Fruit fly (Drosophila melanogaster) whole organism, embryonic: Measurements from ENCODE around the gene TFAM.

Experiments
- Bgb ChIP-seq: fragments of 200-800 bp; sonication (Bioruptor generic); IDR thresholded peaks from 2 replicates; pipeline ENCODE4 v1.3.6; 2022; ENCODE audit warnings: missing biosample characterization, missing genetic modification characterization; ENCODE audit not compliant: partially characterized antibody
- CG10366 ChIP-seq: fragments of 200-800 bp; sonication (Bioruptor generic); IDR thresholded peaks from 2 replicates; pipeline ENCODE4 v1.3.6; 2022; ENCODE audit warnings: missing biosample characterization, missing genetic modification characterization
- CG10462 ChIP-seq: fragments of 200-800 bp; sonication (Bioruptor generic); optimal IDR thresholded peaks from 2 replicates; lab custom pipeline; 2016; ENCODE audit warnings: missing biosample characterization, missing genetic modification characterization
- CG15269 ChIP-seq: fragments of 200-800 bp; sonication (Bioruptor generic); optimal IDR thresholded peaks from 2 replicates; lab custom pipeline; 2018; ENCODE audit warnings: missing biosample characterization, mild to moderate bottlenecking, missing genetic modification characterization, moderate library complexity
- CG15514 ChIP-seq: fragments of 200-800 bp; sonication (Bioruptor generic); optimal IDR thresholded peaks from 3 replicates; lab custom pipeline; 2017; ENCODE audit warnings: missing biosample characterization, missing genetic modification characterization, mild to moderate bottlenecking, moderate library complexity, missing genetic modification reagents
- CG31365 ChIP-seq: fragments of 200-800 bp; sonication (Bioruptor generic); optimal IDR thresholded peaks from 2 replicates; lab custom pipeline; 2018; ENCODE audit warnings: missing biosample characterization, mild to moderate bottlenecking, missing genetic modification characterization
- CG3163 ChIP-seq: fragments of 200-800 bp; sonication (Bioruptor generic); optimal IDR thresholded peaks from 3 replicates; lab custom pipeline; 2016; ENCODE audit warnings: missing biosample characterization, missing genetic modification characterization
- CG3281 ChIP-seq: fragments of 200-800 bp; sonication (Bioruptor generic); optimal IDR thresholded peaks from 3 replicates; lab custom pipeline; 2017; ENCODE audit warnings: missing biosample characterization, mild to moderate bottlenecking, missing genetic modification characterization
- CG33557 ChIP-seq: fragments of 200-800 bp; sonication (Bioruptor generic); optimal IDR thresholded peaks from 2 replicates; lab custom pipeline; 2019; ENCODE audit warnings: missing biosample characterization, mild to moderate bottlenecking, missing genetic modification characterization, moderate library complexity
- CG4282 ChIP-seq: fragments of 200-800 bp; sonication (Bioruptor generic); optimal IDR thresholded peaks from 2 replicates; lab custom pipeline; 2016; ENCODE audit warnings: missing biosample characterization, missing genetic modification characterization
- CG4707 ChIP-seq: fragments of 200-800 bp; sonication (Bioruptor generic); optimal IDR thresholded peaks from 2 replicates; lab custom pipeline; 2018; ENCODE audit warnings: missing biosample characterization, mild to moderate bottlenecking, missing genetic modification characterization, moderate library complexity
- CG6813 ChIP-seq: fragments of 200-800 bp; sonication (Bioruptor generic); optimal IDR thresholded peaks from 2 replicates; lab custom pipeline; 2017; ENCODE audit warnings: missing biosample characterization, missing genetic modification characterization, mild to moderate bottlenecking, moderate library complexity, missing genetic modification reagents
- CG8388 ChIP-seq: fragments of 200-800 bp; sonication (Bioruptor generic); optimal IDR thresholded peaks from 2 replicates; lab custom pipeline; 2019; ENCODE audit warnings: missing biosample characterization, mild to moderate bottlenecking, missing genetic modification characterization, moderate library complexity
- CG9797 ChIP-seq: fragments of 200-800 bp; sonication (Bioruptor generic); optimal IDR thresholded peaks from 3 replicates; lab custom pipeline; 2018; ENCODE audit warnings: missing biosample characterization, mild to moderate bottlenecking, missing genetic modification characterization
- CG9817 ChIP-seq: fragments of 200-800 bp; sonication (Bioruptor generic); optimal IDR thresholded peaks from 2 replicates; lab custom pipeline; 2018; ENCODE audit warnings: missing biosample characterization, mild to moderate bottlenecking, missing genetic modification characterization, moderate library complexity
- CG9932 ChIP-seq: fragments of 200-800 bp; sonication (Bioruptor generic); IDR thresholded peaks from 2 replicates; pipeline ENCODE4 v1.3.6; 2022; ENCODE audit warnings: missing biosample characterization, missing genetic modification characterization
- CoRest ChIP-seq: fragments of 200-800 bp; sonication (Bioruptor generic); optimal IDR thresholded peaks from 3 replicates; lab custom pipeline; 2018; ENCODE audit warnings: missing biosample characterization, mild to moderate bottlenecking, missing genetic modification characterization, moderate library complexity
- Dad ChIP-seq: fragments of 200-800 bp; sonication (Bioruptor generic); optimal IDR thresholded peaks from 3 replicates; lab custom pipeline; 2016; ENCODE audit warnings: missing biosample characterization, missing genetic modification characterization
- HLH3B ChIP-seq: fragments of 200-800 bp; sonication (Bioruptor generic); IDR thresholded peaks from 2 replicates; pipeline ENCODE4 v1.3.6; 2022; ENCODE audit warnings: missing biosample characterization, missing genetic modification characterization
- Hr78 ChIP-seq, 2 experiments: fragments of 200-800 bp in 1 of 2; fragments of >200 bp in 1 of 2; sonication (Bioruptor generic) in 1 of 2; optimal IDR thresholded peaks; 2 replicates each; lab custom pipeline; 2017 to 2019; ENCODE audit warnings: missing biosample characterization in 2 of 2, missing genetic modification characterization in 2 of 2, mild to moderate bottlenecking in 1 of 2, moderate library complexity in 1 of 2
- Jarid2 ChIP-seq: fragments of 200-800 bp; sonication (Bioruptor generic); optimal IDR thresholded peaks from 3 replicates; lab custom pipeline; 2017; ENCODE audit warnings: mild to moderate bottlenecking, missing biosample characterization, missing genetic modification reagents, missing genetic modification characterization
- Kr ChIP-seq: fragments of 200-800 bp; sonication (Bioruptor generic); optimal IDR thresholded peaks from 2 replicates; lab custom pipeline; 2017; ENCODE audit warnings: missing biosample characterization, mild to moderate bottlenecking, missing genetic modification characterization
- NfI ChIP-seq: fragments of 200-800 bp; sonication (Bioruptor generic); optimal IDR thresholded peaks from 3 replicates; lab custom pipeline; 2018; ENCODE audit warnings: missing biosample characterization, mild to moderate bottlenecking, missing genetic modification characterization, moderate library complexity
- Pdp1 ChIP-seq, 2 experiments: fragments of 200-800 bp; sonication (Bioruptor generic); optimal IDR thresholded peaks; 3 replicates each; lab custom pipeline; 2016; ENCODE audit warnings: missing biosample characterization in 2 of 2, missing genetic modification characterization in 2 of 2, mild to moderate bottlenecking in 1 of 2, moderate library complexity in 1 of 2
- Poxn ChIP-seq: fragments of 200-800 bp; sonication (Bioruptor generic); IDR thresholded peaks from 2 replicates; pipeline ENCODE4 v1.3.6; 2022; ENCODE audit warnings: missing biosample characterization, missing genetic modification characterization
- Sox102F ChIP-seq: fragments of 200-800 bp; sonication (Bioruptor generic); optimal IDR thresholded peaks from 2 replicates; lab custom pipeline; 2018; ENCODE audit warnings: missing biosample characterization, mild to moderate bottlenecking, missing genetic modification characterization, moderate library complexity
- Trl ChIP-seq, 3 experiments: fragments of >200 bp in 2 of 3; fragments of 200-800 bp in 1 of 3; sonication (Bioruptor generic) in 1 of 3; optimal IDR thresholded peaks; 2 replicates in 1 of 3; 3 replicates in 2 of 3; lab custom pipeline; 2016 to 2017; ENCODE audit warnings: missing biosample characterization in 1 of 3, missing genetic modification characterization in 1 of 3
- ap ChIP-seq: fragments of 200-800 bp; sonication (Bioruptor generic); IDR thresholded peaks from 2 replicates; pipeline ENCODE4 v1.3.6; 2022; ENCODE audit warnings: missing biosample characterization, missing genetic modification characterization
- ash1 ChIP-seq: fragments of 200-800 bp; sonication (Bioruptor generic); optimal IDR thresholded peaks from 2 replicates; lab custom pipeline; 2018; ENCODE audit warnings: missing biosample characterization, mild to moderate bottlenecking, missing genetic modification characterization
- chm ChIP-seq: fragments of 200-800 bp; sonication (Bioruptor generic); IDR thresholded peaks from 2 replicates; pipeline ENCODE4 v1.3.6; 2022; ENCODE audit warnings: missing biosample characterization, missing genetic modification characterization
- chn ChIP-seq: fragments of 200-800 bp; sonication (Bioruptor generic); optimal IDR thresholded peaks from 2 replicates; lab custom pipeline; 2016; ENCODE audit warnings: missing biosample characterization, missing genetic modification characterization
- crp ChIP-seq, 2 experiments: fragments of 200-800 bp; sonication (Bioruptor generic); optimal IDR thresholded peaks; 2 replicates in 1 of 2; 3 replicates in 1 of 2; lab custom pipeline; 2017; ENCODE audit warnings: missing biosample characterization in 2 of 2, missing genetic modification characterization in 2 of 2, mild to moderate bottlenecking in 1 of 2, moderate library complexity in 1 of 2
- fd64A ChIP-seq: fragments of 200-800 bp; sonication (Bioruptor generic); optimal IDR thresholded peaks from 3 replicates; lab custom pipeline; 2018; ENCODE audit warnings: missing biosample characterization, mild to moderate bottlenecking, missing genetic modification characterization
- gfzf ChIP-seq: fragments of 200-800 bp; sonication (Bioruptor generic); optimal IDR thresholded peaks from 2 replicates; lab custom pipeline; 2016; ENCODE audit warnings: missing biosample characterization, mild to moderate bottlenecking, missing genetic modification characterization, moderate library complexity
- grau ChIP-seq: fragments of 200-800 bp; optimal IDR thresholded peaks from 3 replicates; lab custom pipeline; 2019; ENCODE audit warnings: missing biosample characterization, mild to moderate bottlenecking, missing genetic modification characterization, moderate library complexity
- hkb ChIP-seq, 2 experiments: fragments of 200-800 bp in 1 of 2; fragments of >200 bp in 1 of 2; sonication (Bioruptor generic) in 1 of 2; IDR thresholded peaks in 1 of 2; optimal IDR thresholded peaks in 1 of 2; 2 replicates each; pipeline versions ENCODE4 v1.3.6 to Lab custom; 2017 to 2022; ENCODE audit warnings: missing biosample characterization in 1 of 2, missing genetic modification characterization in 1 of 2
- luna ChIP-seq: fragments of 200-800 bp; sonication (Bioruptor generic); optimal IDR thresholded peaks from 2 replicates; lab custom pipeline; 2016; ENCODE audit warnings: missing biosample characterization, missing genetic modification characterization
- odd ChIP-seq: fragments of 200-800 bp; sonication (Bioruptor generic); optimal IDR thresholded peaks from 2 replicates; lab custom pipeline; 2017; ENCODE audit warnings: missing biosample characterization, mild to moderate bottlenecking, missing genetic modification characterization
- peb ChIP-seq: fragments of 200-800 bp; sonication (Bioruptor generic); IDR thresholded peaks from 2 replicates; pipeline ENCODE4 v1.3.6; 2022; ENCODE audit warnings: missing biosample characterization, missing genetic modification characterization
- repo ChIP-seq: fragments of 200-800 bp; sonication (Bioruptor generic); optimal IDR thresholded peaks from 2 replicates; lab custom pipeline; 2016; ENCODE audit warnings: missing biosample characterization, missing genetic modification characterization
- sc ChIP-seq, 3 experiments: fragments of >200 bp in 2 of 3; fragments of 200-800 bp in 1 of 3; sonication (Bioruptor generic) in 1 of 3; optimal IDR thresholded peaks; 2 replicates in 2 of 3; 3 replicates in 1 of 3; lab custom pipeline; 2017; ENCODE audit warnings: mild to moderate bottlenecking in 1 of 3, missing biosample characterization in 1 of 3, missing genetic modification characterization in 1 of 3, missing genetic modification reagents in 1 of 3
- sim ChIP-seq: fragments of 200-800 bp; sonication (Bioruptor generic); IDR thresholded peaks from 2 replicates; pipeline ENCODE4 v1.3.6; 2022; ENCODE audit warnings: missing biosample characterization, missing genetic modification characterization
- so ChIP-seq: fragments of 200-800 bp; sonication (Bioruptor generic); IDR thresholded peaks from 3 replicates; pipeline ENCODE4 v1.3.6; 2022; ENCODE audit warnings: missing biosample characterization, missing genetic modification characterization
- trem ChIP-seq: fragments of 200-800 bp; optimal IDR thresholded peaks from 3 replicates; lab custom pipeline; 2019; ENCODE audit warnings: missing biosample characterization, mild to moderate bottlenecking, missing genetic modification characterization, moderate library complexity
- unc-4 ChIP-seq: fragments of 200-800 bp; sonication (Bioruptor generic); IDR thresholded peaks from 2 replicates; pipeline ENCODE4 v1.3.6; 2022; ENCODE audit warnings: missing biosample characterization, missing genetic modification characterization; ENCODE audit not compliant: partially characterized antibody

TFAM gene

DNA sequence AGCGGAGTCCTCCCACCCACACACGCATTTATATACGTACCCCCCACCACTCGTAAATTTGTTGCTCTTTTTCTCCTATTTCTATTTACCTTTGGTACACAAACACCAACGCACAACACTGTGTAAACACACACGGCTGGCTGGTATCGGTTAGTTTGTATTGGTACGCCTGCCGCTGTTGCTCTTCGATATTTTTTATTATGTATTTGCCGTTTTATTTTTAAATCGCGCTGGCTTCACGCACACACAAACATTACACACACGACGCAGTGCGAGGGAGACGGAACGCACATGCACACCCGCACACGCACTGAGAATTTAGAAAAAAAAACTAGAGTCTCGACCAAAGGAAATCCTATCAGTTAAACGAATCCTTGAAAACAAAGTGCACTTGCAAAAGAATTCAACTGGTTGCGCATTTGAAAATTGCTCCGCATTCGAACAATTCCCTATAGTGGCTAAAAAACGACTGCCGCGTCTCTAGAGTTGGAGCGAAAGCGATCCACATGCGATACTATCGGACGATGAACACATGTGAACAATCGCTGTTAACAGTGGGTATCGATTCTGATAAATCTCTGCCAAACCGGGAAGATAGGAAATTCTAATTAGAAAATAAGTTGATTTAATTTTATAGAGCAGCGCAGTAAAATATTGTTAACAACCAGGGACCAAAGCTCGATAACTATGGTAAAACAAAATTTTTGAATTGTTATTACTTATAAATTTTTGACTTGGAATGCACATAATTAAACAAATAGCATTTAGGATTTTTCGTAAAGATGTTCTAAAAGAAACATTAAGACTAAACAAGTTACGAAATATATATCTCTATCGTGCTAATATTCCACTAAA, 26.0 kb downstream of the TFAM start:
- TF ChIP-seq odd: peak; percentile 87
- no peak for TF ChIP-seq luna (GFP tag; lab: Kevin White, UChicago)
- TF ChIP-seq Dad (GFP tag; lab: Kevin White, UChicago): peak; percentile 32
- peak; percentile 2 for TF ChIP-seq trem (tag; lab: Kevin White, UChicago)
- peak; percentile 7 for TF ChIP-seq CG8388 (GFP tag; lab: Kevin White, UChicago)
- peak; percentile 30 for TF ChIP-seq CG10462
- peak; percentile 70 for TF ChIP-seq gfzf
- peak; percentile 6 for TF ChIP-seq CG4282 (GFP tag; lab: Kevin White, UChicago)
- peak; percentile 42 for TF ChIP-seq Sox102F
- TF ChIP-seq hkb (optimal IDR thresholded peaks at IDR 0.05; lab: Kevin White, UChicago): no peak
- TF ChIP-seq hkb (GFP tag; IDR thresholded peaks at IDR 0.05; lab: Robert Waterston, UW): peak; percentile 83
- peak; percentile 49 for TF ChIP-seq CG9817 (tag; lab: Kevin White, UChicago)
- no peak for TF ChIP-seq sc (optimal IDR thresholded peaks at IDR 0.05; lab: Kevin White, UChicago)
- peak; percentile 57 for TF ChIP-seq sc (GFP tag; optimal IDR thresholded peaks at IDR 0.05; lab: Kevin White, UChicago)
- peak; percentile 8 for TF ChIP-seq CoRest (tag; lab: Kevin White, UChicago)
- peak; percentile 96 for TF ChIP-seq CG6813 (GFP tag; lab: Kevin White, UChicago)
- peak; percentile 55 for TF ChIP-seq CG9932 (GFP tag; lab: Robert Waterston, UW)
- TF ChIP-seq Hr78 (GFP tag; optimal IDR thresholded peaks at IDR 0.05; lab: Kevin White, UChicago): no peak
- TF ChIP-seq fd64A (GFP tag; lab: Kevin White, UChicago): peak; percentile 96
- peak; percentile 75 for TF ChIP-seq CG3281
- TF ChIP-seq CG3163: peak; percentile 17
- no peak for TF ChIP-seq peb
- peak; percentile 66; the same call in 2 of the 3 replicates for TF ChIP-seq so
- peak; percentile 95 for TF ChIP-seq Bgb
- TF ChIP-seq Kr (GFP tag; lab: Kevin White, UChicago): peak; percentile 96
- peak; percentile 94 for TF ChIP-seq CG33557 (GFP tag; lab: Kevin White, UChicago)
- peak; percentile 63; the same call in 1 of the 2 replicates for TF ChIP-seq sim (GFP tag; lab: Robert Waterston, UW)
- peak; percentile 42 for TF ChIP-seq repo (GFP tag; lab: Kevin White, UChicago)
- no peak for TF ChIP-seq Trl (optimal IDR thresholded peaks at IDR 0.05; lab: Kevin White, UChicago)
- TF ChIP-seq Trl (GFP tag; optimal IDR thresholded peaks at IDR 0.05; lab: Kevin White, UChicago): peak; percentile 59
- peak; percentile 89 for TF ChIP-seq unc-4 (GFP tag; lab: Robert Waterston, UW)
- TF ChIP-seq Pdp1 (GFP tag; optimal IDR thresholded peaks at IDR 0.05; lab: Kevin White, UChicago): peak; percentile 23 to 79
- peak in 1 of 2 experiments; percentile 46 for TF ChIP-seq crp (GFP tag; optimal IDR thresholded peaks at IDR 0.05; lab: Kevin White, UChicago)
- TF ChIP-seq HLH3B (GFP tag; lab: Robert Waterston, UW): peak; percentile 70; the same call in 1 of the 2 replicates
- TF ChIP-seq ap: peak; percentile 29; the same call in 1 of the 2 replicates
- TF ChIP-seq CG31365 (tag; lab: Kevin White, UChicago): peak; percentile 78
- peak; percentile 35 for TF ChIP-seq chn (GFP tag; lab: Kevin White, UChicago)
- TF ChIP-seq Jarid2: peak; percentile 93
- peak; percentile 52 for TF ChIP-seq CG15269 (tag; lab: Kevin White, UChicago)
- peak; percentile 93 for TF ChIP-seq CG4707 (GFP tag; lab: Kevin White, UChicago)
- TF ChIP-seq ash1 (GFP tag; lab: Kevin White, UChicago): peak; percentile 92
- TF ChIP-seq grau (tag; lab: Kevin White, UChicago): peak; percentile 33
- TF ChIP-seq CG9797 (GFP tag; lab: Kevin White, UChicago): peak; percentile 28
- peak; percentile 71 for TF ChIP-seq CG15514 (GFP tag; lab: Kevin White, UChicago)
- peak; percentile 74 for TF ChIP-seq NfI (GFP tag; lab: Kevin White, UChicago)
- TF ChIP-seq Poxn (GFP tag; lab: Robert Waterston, UW): no peak
- TF ChIP-seq chm (GFP tag; lab: Robert Waterston, UW): peak; percentile 85
- TF ChIP-seq CG10366 (GFP tag; lab: Robert Waterston, UW): no peak
